Worm (Caenorhabditis elegans): ENCODE data around the gene lron-12.
A peak's percentile ranks its signal among the peaks of the same experiment; 100 is the strongest.

Gene lron-12

ce11 chrIII:12118381-12118780, at the start of gene lron-12:
lron-12 (minus strand) TSS chrIII:12118481.
- TF ChIP-seq mcd-1 (GFP tag; IDR thresholded peaks at IDR 0.05): no peak
- TF ChIP-seq snpc-1.3 (tag; optimal IDR thresholded peaks at IDR 0.05; ENCODE audit: insufficient read depth): no peak
- no peak for TF ChIP-seq pha-4 (tag; optimal IDR thresholded peaks at IDR 0.05)
- TF ChIP-seq repo-1 (tag; optimal IDR thresholded peaks at IDR 0.05): no peak
- no peak for TF ChIP-seq rcor-1 (GFP tag; IDR thresholded peaks at IDR 0.05)
- no peak for TF ChIP-seq F22D6.2 (tag; optimal IDR thresholded peaks at IDR 0.05)
- no peak for TF ChIP-seq aptf-2 (GFP tag; conservative IDR thresholded peaks at IDR 0.05)
- no peak for TF ChIP-seq sptf-2 (GFP tag; optimal IDR thresholded peaks at IDR 0.05)
- no peak for TF ChIP-seq madf-10 (tag; optimal IDR thresholded peaks at IDR 0.05)
- no peak for TF ChIP-seq dpff-1 (tag; optimal IDR thresholded peaks at IDR 0.05)
- TF ChIP-seq T26A5.8 (tag; optimal IDR thresholded peaks at IDR 0.05): no peak
- TF ChIP-seq nhr-80 (tag; optimal IDR thresholded peaks at IDR 0.05): no peak
- TF ChIP-seq tbx-9 (tag; optimal IDR thresholded peaks at IDR 0.05; ENCODE audit: borderline replicate concordance): no peak

ce11 chrIII:12167030-12167429, 48.7 kb upstream of the lron-12 start:
- TF ChIP-seq egrh-3 (GFP tag; IDR thresholded peaks at IDR 0.05) (peak; percentile 20; the same call in 1 of the 2 replicates), zfh-2 (GFP tag; conservative IDR thresholded peaks at IDR 0.05) (peak; percentile 62; the same call in 1 of the 2 replicates), T07F8.4 (tag; optimal IDR thresholded peaks at IDR 0.05) (no peak)

DNA sequence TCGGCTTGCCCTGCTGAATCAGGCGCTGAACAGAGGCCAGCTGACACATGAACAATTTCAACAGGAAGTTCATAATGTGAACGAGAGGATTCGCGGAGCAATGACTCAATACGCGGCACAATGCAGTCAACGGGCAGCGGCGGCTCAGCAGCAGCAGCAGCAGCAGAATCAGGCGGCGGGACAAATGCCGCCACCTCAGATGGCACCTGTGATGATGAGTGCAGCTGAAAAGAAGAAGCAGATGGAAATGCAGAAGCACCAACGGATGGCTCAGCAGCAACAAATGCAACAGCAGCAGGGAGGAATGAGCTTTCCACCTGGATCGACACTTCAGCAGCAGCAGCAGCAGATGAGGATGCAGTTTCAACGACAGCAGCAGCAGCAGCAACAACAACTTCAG, 47.0 kb upstream of the lron-12 start:
- 0 out of 2 replicates have a peak, but pooled peaks have one; percentile 26 for TF ChIP-seq dox-1 (GFP tag; IDR thresholded peaks at IDR 0.05)
- TF ChIP-seq ccch-3 (GFP tag; optimal IDR thresholded peaks at IDR 0.05): no peak
- no peak for TF ChIP-seq Y53G8AR.9 (GFP tag; conservative IDR thresholded peaks at IDR 0.05)
- no peak for TF ChIP-seq T26A5.8 (tag; optimal IDR thresholded peaks at IDR 0.05)
- TF ChIP-seq nfya-2 (GFP tag; IDR thresholded peaks at IDR 0.05): no peak
- no peak for TF ChIP-seq egl-44 (GFP tag; IDR thresholded peaks at IDR 0.05)
- no peak for TF ChIP-seq F10E7.11 (tag; optimal IDR thresholded peaks at IDR 0.05)
- peak; percentile 80 for TF ChIP-seq zfh-2 (GFP tag; conservative IDR thresholded peaks at IDR 0.05)
- TF ChIP-seq die-1 (tag; optimal IDR thresholded peaks at IDR 0.05): no peak
- TF ChIP-seq B0019.2 (GFP tag; conservative IDR thresholded peaks at IDR 0.05): no peak
- TF ChIP-seq ztf-28 (GFP tag; IDR thresholded peaks at IDR 0.05): no peak
- no peak for TF ChIP-seq F39B2.1 (GFP tag; IDR thresholded peaks at IDR 0.05)
- TF ChIP-seq F52B5.7 (tag; optimal IDR thresholded peaks at IDR 0.05): peak; percentile 27
- TF ChIP-seq aptf-2 (GFP tag; conservative IDR thresholded peaks at IDR 0.05): no peak
- no peak for TF ChIP-seq F57C9.4 (tag; optimal IDR thresholded peaks at IDR 0.05)
- TF ChIP-seq him-1 (tag; optimal IDR thresholded peaks at IDR 0.05): no peak
- no peak for TF ChIP-seq F37B4.10 (GFP tag; IDR thresholded peaks at IDR 0.05)
- TF ChIP-seq ztf-22 (GFP tag; optimal IDR thresholded peaks at IDR 0.05): no peak
- TF ChIP-seq ceh-27 (GFP tag; optimal IDR thresholded peaks at IDR 0.05): no peak
- TF ChIP-seq F49E8.2 (tag; optimal IDR thresholded peaks at IDR 0.05; ENCODE audit: insufficient read depth): no peak
- TF ChIP-seq lsl-1 (GFP tag; optimal IDR thresholded peaks at IDR 0.05): no peak
- no peak for TF ChIP-seq ztf-18 (tag; optimal IDR thresholded peaks at IDR 0.05)
- TF ChIP-seq egrh-3 (GFP tag; IDR thresholded peaks at IDR 0.05): peak; percentile 73
- no peak for TF ChIP-seq rcor-1 (GFP tag; IDR thresholded peaks at IDR 0.05)
- TF ChIP-seq rec-8 (tag; optimal IDR thresholded peaks at IDR 0.05): no peak
- TF ChIP-seq hlh-26 (GFP tag; conservative IDR thresholded peaks at IDR 0.05): no peak

Measured in whole organism, young adult.